Worm (Caenorhabditis elegans) whole organism, late embryonic: ENCODE measurements around the gene rbr-2.

Source experiments
- C38D4.7 ChIP-seq: fragments of 200-800 bp; sonication (Bioruptor generic); optimal IDR thresholded peaks from 2 replicates; lab custom pipeline; 2018; ENCODE audit warnings: mild to moderate bottlenecking, missing genetic modification characterization, moderate library complexity, missing compliant biosample characterization
- K02D7.2 ChIP-seq: sonication (generic microtip); optimal IDR thresholded peaks from 2 replicates; lab custom pipeline; 2017; ENCODE audit warnings: mild to moderate bottlenecking, missing genetic modification characterization, missing compliant biosample characterization
- K09A11.1 ChIP-seq: sonication (generic microtip); optimal IDR thresholded peaks from 2 replicates; lab custom pipeline; 2017; ENCODE audit warnings: antibody characterized with exemption, mild to moderate bottlenecking, missing genetic modification characterization, missing compliant biosample characterization; ENCODE audit not compliant: insufficient read depth
- ceh-14 ChIP-seq: sonication (generic microtip); optimal IDR thresholded peaks from 2 replicates; lab custom pipeline; 2016; ENCODE audit warnings: missing genotype, missing genetic modification characterization, missing compliant biosample characterization
- ceh-31 ChIP-seq: sonication (generic microtip); optimal IDR thresholded peaks from 2 replicates; lab custom pipeline; 2016; ENCODE audit warnings: missing genetic modification characterization, missing compliant biosample characterization
- ets-4 ChIP-seq: sonication (generic microtip); optimal IDR thresholded peaks from 2 replicates; lab custom pipeline; 2016; ENCODE audit warnings: missing genetic modification characterization, missing compliant biosample characterization
- gmeb-2 ChIP-seq: sonication (generic microtip); optimal IDR thresholded peaks from 2 replicates; lab custom pipeline; 2016; ENCODE audit warnings: missing genetic modification characterization, inconsistent platforms, missing compliant biosample characterization
- pat-9 ChIP-seq: fragments of 200-800 bp; sonication (Bioruptor generic); optimal IDR thresholded peaks from 2 replicates; lab custom pipeline; 2018; ENCODE audit warnings: mild to moderate bottlenecking, missing genetic modification characterization, moderate library complexity, missing compliant biosample characterization
- pax-1 ChIP-seq: fragments of 150-350 bp; optimal IDR thresholded peaks from 2 replicates; lab custom pipeline; 2014; ENCODE audit warnings: missing biosample characterization, missing genetic modification characterization
- tbx-2 ChIP-seq: sonication (generic microtip); optimal IDR thresholded peaks from 2 replicates; lab custom pipeline; 2016; ENCODE audit warnings: missing genetic modification characterization, missing compliant biosample characterization
- zip-5 ChIP-seq: sonication (generic microtip); optimal IDR thresholded peaks from 2 replicates; lab custom pipeline; 2016; ENCODE audit warnings: missing genetic modification characterization, missing compliant biosample characterization

ce11 chrIV:10949510-10949909, 29.6 kb downstream of the rbr-2 start, which contains the start of gene nsph-3.1:
- no peak for TF ChIP-seq ceh-31
- no peak for TF ChIP-seq ets-4 (tag; lab: Kevin White, UChicago)
- TF ChIP-seq gmeb-2 (tag; lab: Kevin White, UChicago) = no peak
- no peak for TF ChIP-seq ceh-14 (tag; lab: Kevin White, UChicago)
- no peak for TF ChIP-seq pat-9 (tag; lab: Kevin White, UChicago)
- no peak for TF ChIP-seq C38D4.7 (GFP tag; lab: Kevin White, UChicago)
- TF ChIP-seq pax-1 (tag; lab: Kevin White, UChicago) = no peak
- no peak for TF ChIP-seq zip-5 (tag; lab: Kevin White, UChicago)
- no peak for TF ChIP-seq K09A11.1 (tag; lab: Kevin White, UChicago)
- no peak for TF ChIP-seq tbx-2
- no peak for TF ChIP-seq K02D7.2 (tag; lab: Kevin White, UChicago)
